Fruit fly (Drosophila melanogaster) Kc167 (cell line): ENCODE data around the gene CG6106.

Experiments used
- Myc ChIP-seq: fragments of >200 bp; optimal IDR thresholded peaks from 2 replicates; lab custom pipeline; 2017; ENCODE audit warnings: missing external identifiers
- Sin3A ChIP-seq: fragments of >200 bp; optimal IDR thresholded peaks from 2 replicates; lab custom pipeline; 2018; ENCODE audit warnings: missing external identifiers
- h ChIP-seq: fragments of >200 bp; optimal IDR thresholded peaks from 3 replicates; lab custom pipeline; 2018; ENCODE audit warnings: missing external identifiers
- insv ChIP-seq: fragments of >200 bp; optimal IDR thresholded peaks from 3 replicates; lab custom pipeline; 2018; ENCODE audit warnings: missing external identifiers
- psq ChIP-seq: fragments of >200 bp; optimal IDR thresholded peaks from 2 replicates; lab custom pipeline; 2017; ENCODE audit warnings: missing external identifiers
- ttk ChIP-seq: sonication (Bioruptor generic); optimal IDR thresholded peaks from 2 replicates; lab custom pipeline; 2017; ENCODE audit warnings: missing external identifiers

- TF ChIP-seq Myc (lab: Kevin White, UChicago) (no peak), h (no peak), insv (lab: Kevin White, UChicago) (no peak), Sin3A (no peak), ttk (no peak), psq (lab: Kevin White, UChicago) (no peak)
Observed at dm6 chrX:18406593-18407393, 48.1 kb downstream of the CG6106 start.
